Fruit fly (Drosophila melanogaster): ENCODE results near the gene Nost.
"Not testable (repeated sequence)": the region's sequence is repeated elsewhere in the genome, so short reads cannot be mapped to it uniquely, and the experiment has no call there.

DNA sequence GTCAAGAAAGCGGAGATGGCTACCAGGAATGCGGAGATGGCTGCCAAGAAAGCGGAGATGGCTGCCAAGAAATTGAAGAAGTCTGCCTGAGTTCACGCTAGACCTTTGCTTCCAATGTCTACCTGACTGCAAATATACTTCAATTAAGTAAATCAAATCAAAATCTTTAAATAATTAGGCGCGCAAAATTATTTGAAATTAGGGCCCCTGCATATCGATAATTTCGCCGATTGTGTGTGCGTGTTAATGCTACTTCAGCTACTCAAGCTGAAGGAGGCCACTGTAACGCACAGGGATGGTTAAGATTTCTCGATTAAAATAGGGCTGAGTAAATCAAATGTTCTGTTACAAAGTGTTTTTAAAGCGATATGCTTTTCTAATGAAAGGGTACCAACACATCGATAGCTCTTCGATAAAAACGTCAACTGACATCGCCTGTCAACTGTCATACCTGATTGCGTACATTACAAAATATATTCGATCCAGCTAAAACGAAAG is 58.0 kb downstream of the Nost start, which contains the start of gene CG6999:
- not testable (repeated sequence) for TF ChIP-seq topi, CG9139, Lpt, esn, vri, Hr39, Smox (GFP tag; optimal IDR thresholded peaks at IDR 0.05)

Measured in whole organism, prepupa.